Worm (Caenorhabditis elegans) whole organism, L4 larva: ENCODE measurements around the gene K08E7.8.

Experiments used
- F44E2.7 ChIP-seq: fragments of 200-800 bp; sonication (Bioruptor generic); IDR thresholded peaks from 2 replicates; pipeline ENCODE4 v2.1.2; 2022; ENCODE audit warnings: missing genetic modification characterization, missing compliant biosample characterization
- F49E8.2 ChIP-seq: sonication (generic microtip); optimal IDR thresholded peaks from 2 replicates; lab custom pipeline; 2016; ENCODE audit warnings: missing compliant biosample characterization, mild to moderate bottlenecking, missing genetic modification characterization, borderline replicate concordance
- Y105C5A.15 ChIP-seq: fragments of 200-800 bp; sonication (Bioruptor generic); IDR thresholded peaks from 2 replicates; pipeline ENCODE4 v1.3.6; 2022; ENCODE audit warnings: missing genetic modification characterization, missing compliant biosample characterization
- Y5F2A.4 ChIP-seq: fragments of 200-800 bp; sonication (Bioruptor generic); optimal IDR thresholded peaks from 2 replicates; lab custom pipeline; 2018; ENCODE audit warnings: mild to moderate bottlenecking, missing genetic modification characterization, missing compliant biosample characterization
- aha-1 ChIP-seq: fragments of 150-350 bp; peaks from one replicate; lab custom pipeline; 2014; ENCODE audit warnings: missing biosample characterization, missing genetic modification characterization
- ama-1 ChIP-seq: fragments of 150-350 bp; optimal IDR thresholded peaks from 2 replicates; lab custom pipeline; 2014; ENCODE audit warnings: inconsistent platforms, mixed read lengths
- attf-4 ChIP-seq: sonication (generic microtip); optimal IDR thresholded peaks from 3 replicates; lab custom pipeline; 2017; ENCODE audit warnings: missing biosample characterization, missing genetic modification characterization
- ceh-20 ChIP-seq: fragments of 200-800 bp; sonication (Bioruptor generic); IDR thresholded peaks from 2 replicates; pipeline ENCODE4 v1.3.6; 2022; ENCODE audit warnings: missing genetic modification reagents, missing genetic modification characterization, missing compliant biosample characterization
- ceh-32 ChIP-seq: sonication (generic microtip); optimal IDR thresholded peaks from 2 replicates; lab custom pipeline; 2016; ENCODE audit warnings: mild to moderate bottlenecking, missing genetic modification characterization, missing compliant biosample characterization; ENCODE audit not compliant: poor library complexity
- ctbp-1 ChIP-seq: fragments of 200-800 bp; sonication (Bioruptor generic); IDR thresholded peaks from 2 replicates; pipeline ENCODE4 v1.3.6; 2022; ENCODE audit warnings: missing genetic modification reagents, missing genetic modification characterization, missing compliant biosample characterization
- daf-12 ChIP-seq: fragments of 150-350 bp; optimal IDR thresholded peaks from 2 replicates; lab custom pipeline; 2014; ENCODE audit warnings: missing biosample characterization, missing genetic modification reagents, missing genetic modification characterization
- daf-16 ChIP-seq, 3 experiments: sonication (generic microtip); optimal IDR thresholded peaks; 2 replicates each; lab custom pipeline; 2016 to 2017; ENCODE audit warnings: missing genetic modification characterization in 3 of 3, missing genetic modification reagents in 3 of 3, mild to moderate bottlenecking in 2 of 3, missing compliant biosample characterization in 2 of 3, missing biosample characterization in 1 of 3, moderate library complexity in 1 of 3
- daf-8 ChIP-seq: fragments of 200-800 bp; sonication (Bioruptor generic); IDR thresholded peaks from 2 replicates; pipeline ENCODE4 v1.3.6; 2022; ENCODE audit warnings: missing genetic modification characterization, missing compliant biosample characterization
- dmd-9 ChIP-seq: fragments of 200-800 bp; sonication (Bioruptor generic); IDR thresholded peaks from 2 replicates; pipeline ENCODE4 v1.3.6; 2022; ENCODE audit warnings: missing genetic modification reagents, missing genetic modification characterization, missing compliant biosample characterization
- dve-1 ChIP-seq: sonication (generic microtip); optimal IDR thresholded peaks from 2 replicates; lab custom pipeline; 2017; ENCODE audit warnings: antibody characterized with exemption, mild to moderate bottlenecking, missing genetic modification characterization, missing compliant biosample characterization; ENCODE audit not compliant: insufficient read depth
- egl-43 ChIP-seq: fragments of 200-800 bp; sonication (Bioruptor generic); IDR thresholded peaks from 2 replicates; pipeline ENCODE4 v1.3.6; 2022; ENCODE audit warnings: missing genetic modification reagents, missing genetic modification characterization, missing compliant biosample characterization
- fkh-10 ChIP-seq: fragments of 150-350 bp; optimal IDR thresholded peaks from 2 replicates; lab custom pipeline; 2014; ENCODE audit warnings: missing biosample characterization, missing genetic modification reagents, missing genetic modification characterization
- hif-1 ChIP-seq, 2 experiments: sonication (generic microtip); optimal IDR thresholded peaks; 2 replicates each; lab custom pipeline; 2016 to 2017; ENCODE audit warnings: missing compliant biosample characterization in 2 of 2, missing genetic modification characterization in 2 of 2, missing genetic modification reagents in 2 of 2, missing genotype in 2 of 2, mild to moderate bottlenecking in 1 of 2
- hlh-11 ChIP-seq: fragments of 200-800 bp; sonication (Bioruptor generic); optimal IDR thresholded peaks from 2 replicates; lab custom pipeline; 2018; ENCODE audit warnings: mild to moderate bottlenecking, missing genetic modification characterization, missing compliant biosample characterization
- hmg-1.1 ChIP-seq: fragments of 200-800 bp; sonication (Bioruptor generic); IDR thresholded peaks from 2 replicates; pipeline ENCODE4 v1.3.6; 2022; ENCODE audit warnings: missing genetic modification reagents, missing genetic modification characterization, missing compliant biosample characterization
- jun-1 ChIP-seq: fragments of 150-350 bp; optimal IDR thresholded peaks from 2 replicates; lab custom pipeline; 2014; ENCODE audit warnings: missing biosample characterization, missing genetic modification reagents, missing genetic modification characterization
- lin-1 ChIP-seq: fragments of 200-800 bp; sonication (Bioruptor generic); IDR thresholded peaks from 2 replicates; pipeline ENCODE4 v1.3.6; 2022; ENCODE audit warnings: missing genetic modification reagents, missing genetic modification characterization, missing compliant biosample characterization
- lin-15B ChIP-seq: fragments of 150-350 bp; sonication (generic microtip); optimal IDR thresholded peaks from 3 replicates; lab custom pipeline; 2014; ENCODE audit warnings: missing biosample characterization, missing genetic modification characterization
- lin-38 ChIP-seq: fragments of 200-800 bp; sonication (Bioruptor generic); IDR thresholded peaks from 2 replicates; pipeline ENCODE4 v1.3.6; 2022; ENCODE audit warnings: missing genetic modification reagents, missing genetic modification characterization, missing compliant biosample characterization
- mep-1 ChIP-seq: fragments of 150-350 bp; sonication (generic microtip); optimal IDR thresholded peaks from 3 replicates; lab custom pipeline; 2014; ENCODE audit warnings: missing biosample characterization, missing genetic modification characterization
- mes-2 ChIP-seq: sonication (generic microtip); optimal IDR thresholded peaks from 2 replicates; lab custom pipeline; 2016; ENCODE audit warnings: missing genotype, mild to moderate bottlenecking, missing genetic modification characterization, missing compliant biosample characterization; ENCODE audit not compliant: poor library complexity, severe bottlenecking
- nhr-10 ChIP-seq: fragments of 150-350 bp; optimal IDR thresholded peaks from 2 replicates; lab custom pipeline; 2014; ENCODE audit warnings: missing biosample characterization, missing genetic modification characterization
- nhr-102 ChIP-seq: sonication (generic microtip); optimal IDR thresholded peaks from 2 replicates; lab custom pipeline; 2016; ENCODE audit warnings: mild to moderate bottlenecking, missing genetic modification characterization, moderate library complexity, missing compliant biosample characterization
- nhr-111 ChIP-seq: fragments of 200-800 bp; sonication (Bioruptor generic); optimal IDR thresholded peaks from 2 replicates; lab custom pipeline; 2018; ENCODE audit warnings: mild to moderate bottlenecking, missing genetic modification characterization, missing compliant biosample characterization
- nhr-48 ChIP-seq: sonication (generic microtip); optimal IDR thresholded peaks from 2 replicates; lab custom pipeline; 2016; ENCODE audit warnings: mild to moderate bottlenecking, missing genetic modification characterization, missing compliant biosample characterization
- nhr-6 ChIP-seq: fragments of 150-350 bp; optimal IDR thresholded peaks from 2 replicates; lab custom pipeline; 2014; ENCODE audit warnings: missing biosample characterization, missing genetic modification characterization
- nhr-77 ChIP-seq: fragments of 150-350 bp; optimal IDR thresholded peaks from 2 replicates; lab custom pipeline; 2014; ENCODE audit warnings: missing biosample characterization, missing genetic modification characterization
- pha-4 ChIP-seq, 2 experiments: fragments of 150-350 bp in 1 of 2; fragments of 200-800 bp in 1 of 2; sonication (Bioruptor generic) in 1 of 2; IDR thresholded peaks in 1 of 2; optimal IDR thresholded peaks in 1 of 2; 2 replicates each; pipeline versions ENCODE4 v1.3.6 to Lab custom; 2014 to 2022; ENCODE audit warnings: missing genetic modification characterization in 2 of 2, missing genetic modification reagents in 2 of 2, missing biosample characterization in 1 of 2, missing compliant biosample characterization in 1 of 2
- pqm-1 ChIP-seq: sonication (generic microtip); optimal IDR thresholded peaks from 2 replicates; lab custom pipeline; 2017; ENCODE audit warnings: missing biosample characterization, missing genetic modification characterization
- set-16 ChIP-seq: fragments of 200-800 bp; sonication (Bioruptor generic); IDR thresholded peaks from 2 replicates; pipeline ENCODE4 v1.3.6; 2022; ENCODE audit warnings: missing genetic modification reagents, missing genetic modification characterization, missing compliant biosample characterization
- spr-3 ChIP-seq: fragments of 200-800 bp; sonication (Bioruptor generic); optimal IDR thresholded peaks from 2 replicates; lab custom pipeline; 2018; ENCODE audit warnings: mild to moderate bottlenecking, missing genetic modification characterization, missing compliant biosample characterization
- unc-62 ChIP-seq, 3 experiments: fragments of 150-350 bp in 1 of 3; sonication (generic microtip); optimal IDR thresholded peaks in 2 of 3; peaks in 1 of 3; 1 replicate in 1 of 3; 2 replicates in 2 of 3; lab custom pipeline; 2014 to 2017; ENCODE audit warnings: missing biosample characterization in 3 of 3, missing genetic modification characterization in 3 of 3, missing genetic modification reagents in 3 of 3, missing genotype in 1 of 3
- vab-7 ChIP-seq: fragments of 200-800 bp; sonication (Bioruptor generic); IDR thresholded peaks from 2 replicates; pipeline ENCODE4 v1.3.6; 2022; ENCODE audit warnings: missing genetic modification reagents, missing genetic modification characterization, missing compliant biosample characterization
- zag-1 ChIP-seq: fragments of 150-350 bp; optimal IDR thresholded peaks from 2 replicates; lab custom pipeline; 2014; ENCODE audit warnings: missing biosample characterization, missing genetic modification characterization
- zip-2 ChIP-seq: fragments of 150-350 bp; optimal IDR thresholded peaks from 2 replicates; lab custom pipeline; 2014; ENCODE audit warnings: missing biosample characterization, missing genetic modification characterization

K08E7.8 gene

ce11 chrIV:12620921-12621320 lies 35.1 kb upstream of the K08E7.8 start:
- TF ChIP-seq unc-62 (GFP tag; optimal IDR thresholded peaks at IDR 0.05 in 1 of 2; lab: Kevin White, UChicago) = peak in 1 of 2 experiments; percentile 5
- no peak for TF ChIP-seq unc-62 (tag; optimal IDR thresholded peaks at IDR 0.05; lab: Kevin White, UChicago)
- TF ChIP-seq dmd-9 (GFP tag; lab: Robert Waterston, UW) = no peak

- no peak for TF ChIP-seq daf-16 (GFP tag; optimal IDR thresholded peaks at IDR 0.05; lab: Kevin White, UChicago)
- peak; percentile 42 for TF ChIP-seq daf-16 (tag; optimal IDR thresholded peaks at IDR 0.05; lab: Kevin White, UChicago)
- peak; percentile 22 for TF ChIP-seq dve-1 (tag; lab: Kevin White, UChicago)
- no peak for TF ChIP-seq nhr-48 (tag; lab: Kevin White, UChicago)
- TF ChIP-seq Y5F2A.4 (GFP tag; lab: Kevin White, UChicago) = no peak
- TF ChIP-seq vab-7 (GFP tag; lab: Robert Waterston, UW) = no peak
- no peak for TF ChIP-seq attf-4
- TF ChIP-seq, all 104 proteins: peak for 2
Measured at ce11 chrIV:12618877-12619276, 33.0 kb upstream of the K08E7.8 start.

ce11 chrIV:12617934-12618333 lies 32.1 kb upstream of the K08E7.8 start:
- TF ChIP-seq F49E8.2 (tag; lab: Kevin White, UChicago) = no peak
- TF ChIP-seq lin-38 (GFP tag; lab: Robert Waterston, UW) = peak; percentile 54
- no peak for TF ChIP-seq spr-3
- peak; percentile 14 for TF ChIP-seq aha-1 (tag; lab: Kevin White, UChicago)
- no peak for TF ChIP-seq pqm-1 (tag; lab: Kevin White, UChicago)
- TF ChIP-seq, all 104 proteins: peak for 2

ce11 chrIV:12616943-12617689 lies 31.2 kb upstream of the K08E7.8 start:
- no peak for TF ChIP-seq ceh-32 (tag; lab: Kevin White, UChicago)
- no peak for TF ChIP-seq nhr-102 (tag; lab: Kevin White, UChicago)
- peak; percentile 31; the same call in 1 of the 2 replicates for TF ChIP-seq set-16 (GFP tag; lab: Robert Waterston, UW)
- no peak for TF ChIP-seq nhr-111 (GFP tag; lab: Kevin White, UChicago)
- TF ChIP-seq daf-16 (GFP tag; optimal IDR thresholded peaks at IDR 0.05; lab: Kevin White, UChicago) = no peak
- TF ChIP-seq daf-16 (tag; optimal IDR thresholded peaks at IDR 0.05; lab: Kevin White, UChicago) = no peak
- TF ChIP-seq pha-4 (GFP tag; IDR thresholded peaks at IDR 0.05; lab: Robert Waterston, UW) = no peak
- no peak for TF ChIP-seq pha-4 (tag; optimal IDR thresholded peaks at IDR 0.05; lab: Kevin White, UChicago)
- TF ChIP-seq daf-8 (GFP tag; lab: Robert Waterston, UW) = no peak
- peak; percentile 4 for TF ChIP-seq hlh-11 (tag; lab: Kevin White, UChicago)
- no peak for TF ChIP-seq spr-3
- TF ChIP-seq mep-1 (tag; lab: Kevin White, UChicago) = peak; percentile 5
- TF ChIP-seq ctbp-1 = no peak
- no peak for TF ChIP-seq vab-7 (GFP tag; lab: Robert Waterston, UW)
- TF ChIP-seq egl-43 (GFP tag; lab: Robert Waterston, UW) = no peak
- TF ChIP-seq hif-1 (tag; optimal IDR thresholded peaks at IDR 0.05; lab: Kevin White, UChicago) = no peak
- no peak for TF ChIP-seq daf-12 (tag; lab: Kevin White, UChicago)
- TF ChIP-seq nhr-77 (tag; lab: Kevin White, UChicago) = no peak
- TF ChIP-seq jun-1 (tag; lab: Kevin White, UChicago) = no peak
- no peak for TF ChIP-seq hmg-1.1 (GFP tag; lab: Robert Waterston, UW)
- TF ChIP-seq mes-2 (tag; lab: Kevin White, UChicago) = no peak
- TF ChIP-seq lin-15B (tag; lab: Kevin White, UChicago) = no peak
- TF ChIP-seq lin-1 = no peak
- no peak for TF ChIP-seq zip-2 (tag; lab: Kevin White, UChicago)
- TF ChIP-seq aha-1 (tag; lab: Kevin White, UChicago) = no peak
- no peak for TF ChIP-seq ceh-20 (GFP tag; lab: Robert Waterston, UW)
- TF ChIP-seq nhr-10 (tag; lab: Kevin White, UChicago) = no peak
- no peak for TF ChIP-seq ama-1 (lab: Kevin White, UChicago)
- TF ChIP-seq F44E2.7 (GFP tag; lab: Robert Waterston, UW) = no peak
- peak; percentile 9 for TF ChIP-seq nhr-6 (tag; lab: Kevin White, UChicago)
- TF ChIP-seq fkh-10 (GFP tag; lab: Kevin White, UChicago) = no peak
- no peak for TF ChIP-seq zag-1 (tag; lab: Kevin White, UChicago)
- no peak for TF ChIP-seq Y105C5A.15 (GFP tag; lab: Robert Waterston, UW)
